Worm (Caenorhabditis elegans) whole organism, L4/young adult: ENCODE measurements around the gene M163.11.
A peak's percentile ranks its signal among the peaks of the same experiment; 100 is the strongest.

Experiments used
- W03F9.2 ChIP-seq: fragments of 150-350 bp; optimal IDR thresholded peaks from 2 replicates; lab custom pipeline; 2014; ENCODE audit warnings: missing biosample characterization, missing genetic modification characterization
- dao-5 ChIP-seq: sonication (generic microtip); optimal IDR thresholded peaks from 2 replicates; lab custom pipeline; 2016; ENCODE audit warnings: missing genotype, missing genetic modification characterization, moderate library complexity, missing compliant biosample characterization
- him-1 ChIP-seq: sonication (generic microtip); optimal IDR thresholded peaks from 2 replicates; lab custom pipeline; 2016; ENCODE audit warnings: missing genotype, missing genetic modification reagents, missing genetic modification characterization, missing compliant biosample characterization

M163.11 gene

ce11 chrX:14478743-14479428 is at the start of gene M163.11:
Gene M163.11 (plus strand): TSS chrX:14479378.
- TF ChIP-seq him-1 (tag; lab: Kevin White, UChicago) (no peak), dao-5 (tag; lab: Kevin White, UChicago) (peak; percentile 48)

- no peak for TF ChIP-seq W03F9.2 (tag; lab: Kevin White, UChicago)
- no peak for TF ChIP-seq him-1 (tag; lab: Kevin White, UChicago)
- TF ChIP-seq dao-5 (tag; lab: Kevin White, UChicago) = no peak
Observed at ce11 chrX:14430436-14430835, 48.7 kb upstream of the M163.11 start.

- no peak for TF ChIP-seq dao-5 (tag; lab: Kevin White, UChicago)
- TF ChIP-seq him-1 (tag; lab: Kevin White, UChicago) = no peak
- no peak for TF ChIP-seq W03F9.2 (tag; lab: Kevin White, UChicago)
Observed at ce11 chrX:14435648-14436155, 43.5 kb upstream of the M163.11 start.

- TF ChIP-seq W03F9.2 (tag; lab: Kevin White, UChicago) = peak; percentile 12
Observed at ce11 chrX:14437806-14438205, 41.4 kb upstream of the M163.11 start.

- TF ChIP-seq him-1 (tag; lab: Kevin White, UChicago) = no peak
- TF ChIP-seq dao-5 (tag; lab: Kevin White, UChicago) = no peak
- no peak for TF ChIP-seq W03F9.2 (tag; lab: Kevin White, UChicago)
Observed at ce11 chrX:14442321-14442720, 36.9 kb upstream of the M163.11 start, which contains the start of gene F23D12.3. Gene F23D12.3 (plus strand): TSS chrX:14442621.

- TF ChIP-seq W03F9.2 (tag; lab: Kevin White, UChicago) (no peak), him-1 (tag; lab: Kevin White, UChicago) (no peak), dao-5 (tag; lab: Kevin White, UChicago) (no peak)
Observed at ce11 chrX:14444701-14445100, 34.5 kb upstream of the M163.11 start, which contains the start of gene F23D12.4. Gene F23D12.4 (plus strand): TSS chrX:14445001.

- TF ChIP-seq W03F9.2 (tag; lab: Kevin White, UChicago) (no peak), him-1 (tag; lab: Kevin White, UChicago) (no peak), dao-5 (tag; lab: Kevin White, UChicago) (no peak)
Observed at ce11 chrX:14447498-14447897, 31.7 kb upstream of the M163.11 start.

- TF ChIP-seq dao-5 (tag; lab: Kevin White, UChicago) = no peak
- no peak for TF ChIP-seq him-1 (tag; lab: Kevin White, UChicago)
- no peak for TF ChIP-seq W03F9.2 (tag; lab: Kevin White, UChicago)
Observed at ce11 chrX:14447910-14448309, 31.3 kb upstream of the M163.11 start, which contains the start of gene jmjd-3.2. Gene jmjd-3.2 (plus strand): TSS chrX:14448210.

DNA sequence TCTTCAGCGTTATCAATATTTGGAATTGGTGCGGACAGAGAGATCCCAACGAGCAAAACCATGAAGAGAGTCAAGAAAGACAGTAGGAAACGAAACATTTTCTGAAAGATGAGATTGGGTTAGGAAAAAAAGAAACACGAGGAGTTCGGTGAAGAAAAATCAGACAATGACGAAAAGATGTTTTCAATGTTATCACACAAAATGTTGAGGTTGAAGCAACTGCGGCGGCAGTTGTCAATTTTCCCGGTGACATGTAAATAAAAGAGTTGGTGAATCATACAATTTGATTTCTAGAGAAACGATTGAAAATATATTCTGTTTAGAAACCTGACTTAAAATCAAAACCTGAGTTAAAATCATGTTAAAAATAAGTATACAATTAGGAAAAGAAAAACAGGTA is 25.4 kb upstream of the M163.11 start, which contains the start of gene F23D12.7:
TSS of gene F23D12.7 (minus strand) at position 101 of the 400 bp plus-strand sequence.
- TF ChIP-seq him-1 (tag; lab: Kevin White, UChicago) = no peak
- TF ChIP-seq W03F9.2 (tag; lab: Kevin White, UChicago) = no peak
- TF ChIP-seq dao-5 (tag; lab: Kevin White, UChicago) = no peak

ce11 chrX:14455419-14455818 is 23.8 kb upstream of the M163.11 start, which contains the start of gene Y66C5A.1:
Gene Y66C5A.1 (minus strand): TSS chrX:14455519.
- TF ChIP-seq him-1 (tag; lab: Kevin White, UChicago) = no peak
- TF ChIP-seq W03F9.2 (tag; lab: Kevin White, UChicago) = no peak
- no peak for TF ChIP-seq dao-5 (tag; lab: Kevin White, UChicago)

- TF ChIP-seq W03F9.2 (tag; lab: Kevin White, UChicago) (no peak), him-1 (tag; lab: Kevin White, UChicago) (no peak), dao-5 (tag; lab: Kevin White, UChicago) (no peak)
Observed at ce11 chrX:14460412-14460811, 18.8 kb upstream of the M163.11 start, which contains the start of gene Y66C5A.2. Gene Y66C5A.2 (plus strand): TSS chrX:14460712.

DNA sequence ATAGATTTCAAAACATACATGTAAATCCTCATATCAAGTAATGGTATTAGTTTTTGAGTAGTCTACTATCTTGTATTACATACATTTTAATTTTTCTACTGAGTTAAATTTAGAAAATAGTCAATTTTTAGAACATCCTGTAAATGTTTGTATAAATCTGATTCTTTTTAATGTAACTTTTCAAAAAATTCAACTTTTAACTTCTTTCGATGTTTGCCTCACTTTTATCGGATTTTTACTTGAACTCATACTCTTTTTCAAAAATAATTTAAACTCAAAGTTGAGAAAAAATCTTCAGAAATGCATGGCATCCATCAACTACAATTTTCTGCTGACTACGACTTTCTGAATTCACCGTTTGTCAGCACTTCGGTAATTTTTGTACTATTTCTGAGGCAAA is 14.7 kb upstream of the M163.11 start, which contains the start of gene M163.7:
TSS of gene M163.7 (plus strand) at position 301 of the 400 bp plus-strand sequence.
- TF ChIP-seq him-1 (tag; lab: Kevin White, UChicago) (no peak), W03F9.2 (tag; lab: Kevin White, UChicago) (no peak), dao-5 (tag; lab: Kevin White, UChicago) (no peak)

- TF ChIP-seq dao-5 (tag; lab: Kevin White, UChicago) (no peak), him-1 (tag; lab: Kevin White, UChicago) (no peak), W03F9.2 (tag; lab: Kevin White, UChicago) (no peak)
Observed at ce11 chrX:14465593-14465992, 13.6 kb upstream of the M163.11 start, which contains the start of gene M163.22. Gene M163.22 (plus strand): TSS chrX:14465893.
